Worm (Caenorhabditis elegans): ENCODE measurements around the gene Y37D8A.26.

Gene Y37D8A.26

ce11 chrIII:12874606-12875066 lies 18.1 kb upstream of the Y37D8A.26 start, which contains the start of the genes mrg-1 and spcs-2:
Gene mrg-1, minus strand, starts transcription at chrIII:12874656.
Gene spcs-2, plus strand, starts transcription at chrIII:12875031.
- 0 out of 2 replicates have a peak, but pooled peaks have one; percentile 67 for TF ChIP-seq ztf-29 (GFP tag; IDR thresholded peaks at IDR 0.05)
- peak; percentile 72 for TF ChIP-seq cog-1 (tag; optimal IDR thresholded peaks at IDR 0.05)
- TF ChIP-seq flt-1 (GFP tag; IDR thresholded peaks at IDR 0.05): peak; percentile 85
- peak; percentile 86 for TF ChIP-seq ztf-23 (GFP tag; IDR thresholded peaks at IDR 0.05)
- no peak for TF ChIP-seq ref-1 (GFP tag; conservative IDR thresholded peaks at IDR 0.05)
- TF ChIP-seq tab-1 (GFP tag; IDR thresholded peaks at IDR 0.05): peak; percentile 76
- TF ChIP-seq klf-2 (GFP tag; conservative IDR thresholded peaks at IDR 0.05): peak; percentile 58; the same call in 1 of the 2 replicates
- TF ChIP-seq med-1 (GFP tag; optimal IDR thresholded peaks at IDR 0.05; ENCODE audit: insufficient read depth): peak; percentile 74
- TF ChIP-seq T22C8.4 (GFP tag; IDR thresholded peaks at IDR 0.05): no peak

ce11 chrIII:12870060-12870696 lies 13.7 kb upstream of the Y37D8A.26 start, which contains the start of gene Y37D8A.6:
Gene Y37D8A.6, minus strand, starts transcription at chrIII:12870297.
- no peak for TF ChIP-seq tab-1 (GFP tag; IDR thresholded peaks at IDR 0.05)
- TF ChIP-seq ztf-29 (GFP tag; IDR thresholded peaks at IDR 0.05): no peak
- no peak for TF ChIP-seq T22C8.4 (GFP tag; IDR thresholded peaks at IDR 0.05)
- no peak for TF ChIP-seq flt-1 (GFP tag; IDR thresholded peaks at IDR 0.05)
- no peak for TF ChIP-seq ref-1 (GFP tag; conservative IDR thresholded peaks at IDR 0.05)
- no peak for TF ChIP-seq med-1 (GFP tag; optimal IDR thresholded peaks at IDR 0.05; ENCODE audit: insufficient read depth)
- TF ChIP-seq cog-1 (tag; optimal IDR thresholded peaks at IDR 0.05): no peak
- TF ChIP-seq klf-2 (GFP tag; conservative IDR thresholded peaks at IDR 0.05): no peak
- TF ChIP-seq ztf-23 (GFP tag; IDR thresholded peaks at IDR 0.05): no peak

ce11 chrIII:12864648-12865047 lies 8.1 kb upstream of the Y37D8A.26 start, which contains the start of gene Y37D8A.8:
Gene Y37D8A.8, plus strand, starts transcription at chrIII:12864948.
- TF ChIP-seq klf-2 (GFP tag; conservative IDR thresholded peaks at IDR 0.05): no peak
- TF ChIP-seq tab-1 (GFP tag; IDR thresholded peaks at IDR 0.05): no peak
- TF ChIP-seq T22C8.4 (GFP tag; IDR thresholded peaks at IDR 0.05): no peak
- TF ChIP-seq ztf-23 (GFP tag; IDR thresholded peaks at IDR 0.05): no peak
- TF ChIP-seq ref-1 (GFP tag; conservative IDR thresholded peaks at IDR 0.05): no peak
- TF ChIP-seq med-1 (GFP tag; optimal IDR thresholded peaks at IDR 0.05; ENCODE audit: insufficient read depth): no peak
- TF ChIP-seq cog-1 (tag; optimal IDR thresholded peaks at IDR 0.05): no peak
- TF ChIP-seq flt-1 (GFP tag; IDR thresholded peaks at IDR 0.05): no peak
- no peak for TF ChIP-seq ztf-29 (GFP tag; IDR thresholded peaks at IDR 0.05)

ce11 chrIII:12860119-12860518 lies 3.6 kb upstream of the Y37D8A.26 start:
- TF ChIP-seq tab-1 (GFP tag; IDR thresholded peaks at IDR 0.05) (no peak), T22C8.4 (GFP tag; IDR thresholded peaks at IDR 0.05) (no peak), ztf-23 (GFP tag; IDR thresholded peaks at IDR 0.05) (no peak), ztf-29 (GFP tag; IDR thresholded peaks at IDR 0.05) (no peak), klf-2 (GFP tag; conservative IDR thresholded peaks at IDR 0.05) (no peak), med-1 (GFP tag; optimal IDR thresholded peaks at IDR 0.05; ENCODE audit: insufficient read depth) (no peak), flt-1 (GFP tag; IDR thresholded peaks at IDR 0.05) (no peak), ref-1 (GFP tag; conservative IDR thresholded peaks at IDR 0.05) (no peak), cog-1 (tag; optimal IDR thresholded peaks at IDR 0.05) (no peak)

- TF ChIP-seq ref-1 (GFP tag; conservative IDR thresholded peaks at IDR 0.05) (no peak), ztf-29 (GFP tag; IDR thresholded peaks at IDR 0.05) (no peak), med-1 (GFP tag; optimal IDR thresholded peaks at IDR 0.05; ENCODE audit: insufficient read depth) (no peak), cog-1 (tag; optimal IDR thresholded peaks at IDR 0.05) (no peak)
Observed at ce11 chrIII:12855394-12855793, 1.1 kb downstream of the Y37D8A.26 start, which contains the start of gene Y37D8A.5. Gene Y37D8A.5, minus strand, starts transcription at chrIII:12855494.

- TF ChIP-seq ztf-29 (GFP tag; IDR thresholded peaks at IDR 0.05): no peak
- no peak for TF ChIP-seq ref-1 (GFP tag; conservative IDR thresholded peaks at IDR 0.05)
- no peak for TF ChIP-seq med-1 (GFP tag; optimal IDR thresholded peaks at IDR 0.05; ENCODE audit: insufficient read depth)
- TF ChIP-seq tab-1 (GFP tag; IDR thresholded peaks at IDR 0.05): no peak
- TF ChIP-seq ztf-23 (GFP tag; IDR thresholded peaks at IDR 0.05): no peak
- no peak for TF ChIP-seq T22C8.4 (GFP tag; IDR thresholded peaks at IDR 0.05)
- no peak for TF ChIP-seq klf-2 (GFP tag; conservative IDR thresholded peaks at IDR 0.05)
- TF ChIP-seq flt-1 (GFP tag; IDR thresholded peaks at IDR 0.05): no peak
Observed at ce11 chrIII:12851034-12851433, 5.5 kb downstream of the Y37D8A.26 start.

ce11 chrIII:12849691-12850090 lies 6.8 kb downstream of the Y37D8A.26 start:
- TF ChIP-seq klf-2 (GFP tag; conservative IDR thresholded peaks at IDR 0.05) (no peak), tab-1 (GFP tag; IDR thresholded peaks at IDR 0.05) (no peak), cog-1 (tag; optimal IDR thresholded peaks at IDR 0.05) (no peak), T22C8.4 (GFP tag; IDR thresholded peaks at IDR 0.05) (no peak), med-1 (GFP tag; optimal IDR thresholded peaks at IDR 0.05; ENCODE audit: insufficient read depth) (no peak), ztf-29 (GFP tag; IDR thresholded peaks at IDR 0.05) (no peak), ref-1 (GFP tag; conservative IDR thresholded peaks at IDR 0.05) (no peak), flt-1 (GFP tag; IDR thresholded peaks at IDR 0.05) (no peak), ztf-23 (GFP tag; IDR thresholded peaks at IDR 0.05) (no peak)

ce11 chrIII:12848981-12849589 lies 7.4 kb downstream of the Y37D8A.26 start:
- TF ChIP-seq T22C8.4 (GFP tag; IDR thresholded peaks at IDR 0.05): no peak
- no peak for TF ChIP-seq ztf-29 (GFP tag; IDR thresholded peaks at IDR 0.05)
- TF ChIP-seq ztf-23 (GFP tag; IDR thresholded peaks at IDR 0.05): no peak
- TF ChIP-seq cog-1 (tag; optimal IDR thresholded peaks at IDR 0.05): no peak
- no peak for TF ChIP-seq ref-1 (GFP tag; conservative IDR thresholded peaks at IDR 0.05)
- TF ChIP-seq med-1 (GFP tag; optimal IDR thresholded peaks at IDR 0.05; ENCODE audit: insufficient read depth): no peak
- TF ChIP-seq tab-1 (GFP tag; IDR thresholded peaks at IDR 0.05): no peak
- TF ChIP-seq flt-1 (GFP tag; IDR thresholded peaks at IDR 0.05): no peak
- no peak for TF ChIP-seq klf-2 (GFP tag; conservative IDR thresholded peaks at IDR 0.05)

- TF ChIP-seq ref-1 (GFP tag; conservative IDR thresholded peaks at IDR 0.05): no peak
Observed at ce11 chrIII:12847623-12848022, 8.9 kb downstream of the Y37D8A.26 start.
